Worm (Caenorhabditis elegans) whole organism, late embryonic: Measurements from ENCODE around the gene F25E5.1.

ENCODE experiments used
- C38D4.7 ChIP-seq: fragments of 200-800 bp; sonication (Bioruptor generic); optimal IDR thresholded peaks from 2 replicates; lab custom pipeline; 2018; ENCODE audit warnings: mild to moderate bottlenecking, missing genetic modification characterization, moderate library complexity, missing compliant biosample characterization
- K02D7.2 ChIP-seq: sonication (generic microtip); optimal IDR thresholded peaks from 2 replicates; lab custom pipeline; 2017; ENCODE audit warnings: mild to moderate bottlenecking, missing genetic modification characterization, missing compliant biosample characterization
- T23F11.4 ChIP-seq: fragments of 200-800 bp; sonication (Bioruptor generic); optimal IDR thresholded peaks from 2 replicates; lab custom pipeline; 2018; ENCODE audit warnings: mild to moderate bottlenecking, missing genetic modification characterization, missing compliant biosample characterization
- Y22D7AL.16 ChIP-seq: sonication (generic microtip); optimal IDR thresholded peaks from 2 replicates; lab custom pipeline; 2016; ENCODE audit warnings: missing genetic modification characterization, missing compliant biosample characterization
- ahr-1 ChIP-seq: sonication (generic microtip); optimal IDR thresholded peaks from 2 replicates; lab custom pipeline; 2016; ENCODE audit warnings: missing genetic modification characterization, missing compliant biosample characterization
- ama-1 ChIP-seq: fragments of 150-350 bp; optimal IDR thresholded peaks from 2 replicates; lab custom pipeline; 2014
- ceh-18 ChIP-seq: sonication (generic microtip); optimal IDR thresholded peaks from 2 replicates; lab custom pipeline; 2016; ENCODE audit warnings: missing genetic modification characterization, missing compliant biosample characterization
- ceh-19 ChIP-seq: fragments of 200-800 bp; sonication (Bioruptor generic); optimal IDR thresholded peaks from 2 replicates; lab custom pipeline; 2018; ENCODE audit warnings: mild to moderate bottlenecking, missing genetic modification characterization, missing compliant biosample characterization
- ceh-2 ChIP-seq: sonication (generic microtip); optimal IDR thresholded peaks from 2 replicates; lab custom pipeline; 2016; ENCODE audit warnings: missing genotype, missing genetic modification characterization, missing compliant biosample characterization
- ceh-22 ChIP-seq: sonication (generic microtip); optimal IDR thresholded peaks from 2 replicates; lab custom pipeline; 2017; ENCODE audit warnings: missing biosample characterization, missing genetic modification characterization
- ceh-30 ChIP-seq: fragments of 150-350 bp; optimal IDR thresholded peaks from 2 replicates; lab custom pipeline; 2014; ENCODE audit warnings: missing biosample characterization, missing genetic modification characterization
- ceh-34 ChIP-seq: sonication (generic microtip); optimal IDR thresholded peaks from 2 replicates; lab custom pipeline; 2016; ENCODE audit warnings: mild to moderate bottlenecking, missing genetic modification characterization, missing compliant biosample characterization
- ceh-45 ChIP-seq: fragments of 200-800 bp; sonication (Bioruptor generic); IDR thresholded peaks from 2 replicates; pipeline ENCODE4 v1.3.6; 2022; ENCODE audit warnings: missing genetic modification reagents, missing genetic modification characterization, missing compliant biosample characterization
- che-1 ChIP-seq: sonication (generic microtip); optimal IDR thresholded peaks from 2 replicates; lab custom pipeline; 2016; ENCODE audit warnings: mild to moderate bottlenecking, missing genetic modification characterization, missing compliant biosample characterization
- dmd-4 ChIP-seq: sonication (generic microtip); optimal IDR thresholded peaks from 2 replicates; lab custom pipeline; 2016; ENCODE audit warnings: borderline replicate concordance, missing genetic modification characterization, missing compliant biosample characterization
- dve-1 ChIP-seq: sonication (generic microtip); optimal IDR thresholded peaks from 2 replicates; lab custom pipeline; 2017; ENCODE audit warnings: antibody characterized with exemption, mild to moderate bottlenecking, missing genetic modification characterization, missing compliant biosample characterization
- elt-4 ChIP-seq: sonication (generic microtip); optimal IDR thresholded peaks from 2 replicates; lab custom pipeline; 2016; ENCODE audit warnings: missing genetic modification characterization, missing compliant biosample characterization
- ets-4 ChIP-seq: sonication (generic microtip); optimal IDR thresholded peaks from 2 replicates; lab custom pipeline; 2016; ENCODE audit warnings: missing genetic modification characterization, missing compliant biosample characterization
- gmeb-2 ChIP-seq: sonication (generic microtip); optimal IDR thresholded peaks from 2 replicates; lab custom pipeline; 2016; ENCODE audit warnings: missing genetic modification characterization, inconsistent platforms, missing compliant biosample characterization
- hlh-15 ChIP-seq: sonication (generic microtip); optimal IDR thresholded peaks from 2 replicates; lab custom pipeline; 2016; ENCODE audit warnings: missing genetic modification characterization, missing compliant biosample characterization
- hlh-6 ChIP-seq: sonication (generic microtip); optimal IDR thresholded peaks from 2 replicates; lab custom pipeline; 2016; ENCODE audit warnings: missing genotype, missing genetic modification characterization, missing compliant biosample characterization
- hlh-8 ChIP-seq: sonication (generic microtip); optimal IDR thresholded peaks from 2 replicates; lab custom pipeline; 2016; ENCODE audit warnings: missing genotype, missing genetic modification characterization, missing compliant biosample characterization
- lim-6 ChIP-seq: sonication (generic microtip); optimal IDR thresholded peaks from 2 replicates; lab custom pipeline; 2016; ENCODE audit warnings: missing genetic modification characterization, missing compliant biosample characterization
- lin-11 ChIP-seq: fragments of 200-800 bp; sonication (Bioruptor generic); optimal IDR thresholded peaks from 2 replicates; lab custom pipeline; 2018; ENCODE audit warnings: mild to moderate bottlenecking, missing genetic modification characterization, missing compliant biosample characterization
- madf-2 ChIP-seq: sonication (generic microtip); optimal IDR thresholded peaks from 2 replicates; lab custom pipeline; 2017; ENCODE audit warnings: missing genetic modification characterization, missing compliant biosample characterization
- mec-3 ChIP-seq: sonication (generic microtip); optimal IDR thresholded peaks from 2 replicates; lab custom pipeline; 2016; ENCODE audit warnings: borderline replicate concordance, missing genetic modification characterization, missing compliant biosample characterization
- nfya-1 ChIP-seq: sonication (generic microtip); optimal IDR thresholded peaks from 2 replicates; lab custom pipeline; 2017; ENCODE audit warnings: missing genetic modification characterization, mild to moderate bottlenecking, missing compliant biosample characterization, antibody characterized with exemption, moderate library complexity
- nhr-11 ChIP-seq: fragments of 150-350 bp; optimal IDR thresholded peaks from 2 replicates; lab custom pipeline; 2014; ENCODE audit warnings: missing biosample characterization, missing genetic modification characterization
- nhr-232 ChIP-seq: sonication (generic microtip); optimal IDR thresholded peaks from 2 replicates; lab custom pipeline; 2016; ENCODE audit warnings: missing genetic modification characterization, missing compliant biosample characterization
- npax-4 ChIP-seq: sonication (generic microtip); optimal IDR thresholded peaks from 2 replicates; lab custom pipeline; 2016; ENCODE audit warnings: missing genetic modification characterization, missing compliant biosample characterization
- pag-3 ChIP-seq: sonication (generic microtip); optimal IDR thresholded peaks from 2 replicates; lab custom pipeline; 2016; ENCODE audit warnings: missing compliant biosample characterization, missing genetic modification characterization, borderline replicate concordance
- pax-1 ChIP-seq: fragments of 150-350 bp; optimal IDR thresholded peaks from 2 replicates; lab custom pipeline; 2014; ENCODE audit warnings: missing biosample characterization, missing genetic modification characterization
- pqm-1 ChIP-seq: sonication (generic microtip); optimal IDR thresholded peaks from 2 replicates; lab custom pipeline; 2016; ENCODE audit warnings: missing genetic modification characterization, missing compliant biosample characterization
- ref-2 ChIP-seq: sonication (generic microtip); optimal IDR thresholded peaks from 2 replicates; lab custom pipeline; 2016; ENCODE audit warnings: missing genetic modification characterization, missing compliant biosample characterization
- rnt-1 ChIP-seq: sonication (generic microtip); optimal IDR thresholded peaks from 2 replicates; lab custom pipeline; 2016; ENCODE audit warnings: missing genetic modification characterization, missing compliant biosample characterization
- syd-9 ChIP-seq: sonication (generic microtip); optimal IDR thresholded peaks from 2 replicates; lab custom pipeline; 2016; ENCODE audit warnings: mild to moderate bottlenecking, missing genetic modification characterization, moderate library complexity, missing compliant biosample characterization
- tbx-2 ChIP-seq: sonication (generic microtip); optimal IDR thresholded peaks from 2 replicates; lab custom pipeline; 2016; ENCODE audit warnings: missing genetic modification characterization, missing compliant biosample characterization
- tbx-7 ChIP-seq: sonication (generic microtip); optimal IDR thresholded peaks from 2 replicates; lab custom pipeline; 2016; ENCODE audit warnings: missing genotype, missing genetic modification characterization, missing compliant biosample characterization
- ttx-3 ChIP-seq: sonication (generic microtip); optimal IDR thresholded peaks from 2 replicates; lab custom pipeline; 2016; ENCODE audit warnings: missing genetic modification reagents, missing genetic modification characterization, missing compliant biosample characterization

F25E5.1 gene

ce11 chrV:7460898-7461297 is 4.8 kb upstream of the F25E5.1 start, which contains the start of gene srh-92:
srh-92 (minus strand) TSS chrV:7460998.
- TF ChIP-seq rnt-1 (tag; lab: Kevin White, UChicago) (no peak), ttx-3 (tag; lab: Kevin White, UChicago) (no peak), Y22D7AL.16 (tag; lab: Kevin White, UChicago) (no peak), dmd-4 (no peak), nhr-11 (no peak), madf-2 (tag; lab: Kevin White, UChicago) (no peak), ama-1 (lab: Kevin White, UChicago) (no peak), T23F11.4 (GFP tag; lab: Kevin White, UChicago) (no peak), tbx-2 (tag; lab: Kevin White, UChicago) (no peak), ceh-18 (tag; lab: Kevin White, UChicago) (no peak), hlh-8 (tag; lab: Kevin White, UChicago) (no peak), gmeb-2 (tag; lab: Kevin White, UChicago) (no peak)

- TF ChIP-seq hlh-8 (tag; lab: Kevin White, UChicago) = no peak
- TF ChIP-seq tbx-7 = no peak
- TF ChIP-seq che-1 (tag; lab: Kevin White, UChicago) = no peak
- no peak for TF ChIP-seq ceh-18 (tag; lab: Kevin White, UChicago)
- no peak for TF ChIP-seq K02D7.2 (tag; lab: Kevin White, UChicago)
- TF ChIP-seq rnt-1 (tag; lab: Kevin White, UChicago) = no peak
- TF ChIP-seq dve-1 = no peak
- TF ChIP-seq nhr-232 (tag; lab: Kevin White, UChicago) = no peak
- no peak for TF ChIP-seq nhr-11
- TF ChIP-seq nfya-1 (tag; lab: Kevin White, UChicago) = no peak
- TF ChIP-seq ceh-19 (GFP tag; lab: Kevin White, UChicago) = no peak
- TF ChIP-seq pqm-1 (tag; lab: Kevin White, UChicago) = no peak
- TF ChIP-seq ceh-30 (tag; lab: Kevin White, UChicago) = no peak
- no peak for TF ChIP-seq syd-9 (tag; lab: Kevin White, UChicago)
- TF ChIP-seq elt-4 (tag; lab: Kevin White, UChicago) = no peak
Observed at ce11 chrV:7464696-7465095, 988 bp upstream of the F25E5.1 start, which contains the start of gene srh-89. srh-89 (minus strand) TSS chrV:7464796.

- TF ChIP-seq syd-9 (tag; lab: Kevin White, UChicago) (no peak), ceh-22 (tag; lab: Kevin White, UChicago) (no peak), pag-3 (tag; lab: Kevin White, UChicago) (no peak), hlh-6 (tag; lab: Kevin White, UChicago) (no peak), pax-1 (no peak), mec-3 (no peak), pqm-1 (tag; lab: Kevin White, UChicago) (no peak), dve-1 (no peak), T23F11.4 (GFP tag; lab: Kevin White, UChicago) (no peak), C38D4.7 (GFP tag; lab: Kevin White, UChicago) (no peak), ceh-45 (GFP tag; lab: Robert Waterston, UW) (no peak)
Observed at ce11 chrV:7472815-7473214, 7.1 kb downstream of the F25E5.1 start, which contains the start of gene str-28. str-28 (minus strand) TSS chrV:7472915.

DNA sequence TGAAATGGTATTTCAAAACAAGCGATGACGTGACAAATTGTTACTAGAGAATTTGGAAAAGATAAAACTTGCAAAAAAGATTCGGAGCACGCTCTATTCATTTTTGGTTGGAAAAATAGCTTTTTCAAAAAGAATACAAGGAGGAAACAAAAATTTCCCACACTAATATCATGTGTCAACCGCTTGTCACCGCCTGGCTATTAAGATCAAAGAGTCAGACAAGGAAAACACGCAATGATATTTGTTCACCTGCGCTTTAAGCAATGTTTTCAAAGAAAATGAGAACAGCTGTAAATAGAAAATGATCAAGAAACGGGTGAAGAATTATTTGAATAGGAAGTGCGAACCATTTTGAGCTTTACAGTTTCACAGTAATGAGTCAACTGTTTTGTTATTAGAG is 11.1 kb downstream of the F25E5.1 start, which contains the start of gene srh-125:
Gene srh-125, minus strand, starts transcription at position 101 of the 400 bp plus-strand sequence.
- TF ChIP-seq ahr-1 (tag; lab: Kevin White, UChicago) (no peak), ceh-34 (tag; lab: Kevin White, UChicago) (no peak), ceh-2 (tag; lab: Kevin White, UChicago) (no peak), ets-4 (tag; lab: Kevin White, UChicago) (no peak), lim-6 (tag; lab: Kevin White, UChicago) (no peak), ref-2 (no peak), hlh-15 (tag; lab: Kevin White, UChicago) (no peak), ceh-19 (GFP tag; lab: Kevin White, UChicago) (no peak), nfya-1 (tag; lab: Kevin White, UChicago) (no peak), rnt-1 (tag; lab: Kevin White, UChicago) (no peak), mec-3 (no peak), hlh-8 (tag; lab: Kevin White, UChicago) (no peak), elt-4 (tag; lab: Kevin White, UChicago) (no peak), T23F11.4 (GFP tag; lab: Kevin White, UChicago) (no peak), ama-1 (lab: Kevin White, UChicago) (no peak), npax-4 (tag; lab: Kevin White, UChicago) (no peak), lin-11 (tag; lab: Kevin White, UChicago) (no peak)
